Fruit fly (Drosophila melanogaster) whole organism, embryonic: Measurements from ENCODE around the gene CG43230.
A peak's percentile ranks its signal among the peaks of the same experiment; 100 is the strongest.

Experiments
- Atf3 ChIP-seq: fragments of 200-800 bp; sonication (Bioruptor generic); optimal IDR thresholded peaks from 3 replicates; lab custom pipeline; 2016; ENCODE audit warnings: missing biosample characterization, missing genetic modification characterization
- Atf6 ChIP-seq: fragments of 200-800 bp; sonication (Bioruptor generic); IDR thresholded peaks from 2 replicates; pipeline ENCODE4 v1.3.6; 2022; ENCODE audit warnings: missing biosample characterization, missing genetic modification characterization
- Awh ChIP-seq: fragments of 200-800 bp; sonication (Bioruptor generic); IDR thresholded peaks from 2 replicates; pipeline ENCODE4, ENCODE4 v1.3.6; 2022; ENCODE audit warnings: missing biosample characterization, missing genetic modification characterization
- Blimp-1 ChIP-seq: fragments of 200-800 bp; sonication (Bioruptor generic); optimal IDR thresholded peaks from 3 replicates; lab custom pipeline; 2018; ENCODE audit warnings: missing biosample characterization, missing genetic modification characterization, mild to moderate bottlenecking, moderate library complexity, missing genetic modification reagents
- CG10209 ChIP-seq: fragments of 200-800 bp; sonication (Bioruptor generic); optimal IDR thresholded peaks from 3 replicates; lab custom pipeline; 2017; ENCODE audit warnings: missing biosample characterization, mild to moderate bottlenecking, missing genetic modification characterization, missing genetic modification reagents
- CG10366 ChIP-seq: fragments of 200-800 bp; sonication (Bioruptor generic); IDR thresholded peaks from 2 replicates; pipeline ENCODE4 v1.3.6; 2022; ENCODE audit warnings: missing biosample characterization, missing genetic modification characterization
- CG10654 ChIP-seq: fragments of 200-800 bp; sonication (Bioruptor generic); optimal IDR thresholded peaks from 2 replicates; lab custom pipeline; 2016; ENCODE audit warnings: missing biosample characterization, missing genetic modification characterization
- CG11093 ChIP-seq: fragments of 200-800 bp; sonication (Bioruptor generic); IDR thresholded peaks from 3 replicates; pipeline ENCODE4 v1.3.6; 2022; ENCODE audit warnings: missing biosample characterization, missing genetic modification characterization
- CG11560 ChIP-seq: fragments of 200-800 bp; sonication (Bioruptor generic); IDR thresholded peaks from 3 replicates; pipeline ENCODE4 v1.3.6; 2022; ENCODE audit warnings: missing biosample characterization, missing genetic modification characterization
- CG11695 ChIP-seq: fragments of 200-800 bp; sonication (Bioruptor generic); IDR thresholded peaks from 3 replicates; pipeline ENCODE4 v1.3.6; 2022; ENCODE audit warnings: missing biosample characterization, missing genetic modification characterization
- CG11723 ChIP-seq: fragments of 200-800 bp; sonication (Bioruptor generic); optimal IDR thresholded peaks from 2 replicates; lab custom pipeline; 2017; ENCODE audit warnings: missing biosample characterization, mild to moderate bottlenecking, missing genetic modification characterization
- CG1233 ChIP-seq: fragments of 200-800 bp; sonication (Bioruptor generic); optimal IDR thresholded peaks from 4 replicates; lab custom pipeline; 2018; ENCODE audit warnings: missing biosample characterization, mild to moderate bottlenecking, missing genetic modification characterization
- CG12391 ChIP-seq: fragments of 200-800 bp; sonication (Bioruptor generic); optimal IDR thresholded peaks from 3 replicates; lab custom pipeline; 2018; ENCODE audit warnings: missing biosample characterization, mild to moderate bottlenecking, missing genetic modification characterization, moderate library complexity
- CG13287 ChIP-seq: fragments of 200-800 bp; sonication (Bioruptor generic); IDR thresholded peaks from 2 replicates; pipeline ENCODE4 v1.3.6; 2022; ENCODE audit warnings: missing biosample characterization, missing genetic modification characterization; ENCODE audit not compliant: partially characterized antibody
- CG13296 ChIP-seq: fragments of 200-800 bp; sonication (Bioruptor generic); optimal IDR thresholded peaks from 3 replicates; lab custom pipeline; 2018; ENCODE audit warnings: missing biosample characterization, mild to moderate bottlenecking, missing genetic modification characterization
- CG16815 ChIP-seq: fragments of 200-800 bp; sonication (Bioruptor generic); optimal IDR thresholded peaks from 3 replicates; lab custom pipeline; 2017; ENCODE audit warnings: missing biosample characterization, mild to moderate bottlenecking, missing genetic modification characterization
- CG2678 ChIP-seq: fragments of 200-800 bp; sonication (Bioruptor generic); optimal IDR thresholded peaks from 3 replicates; lab custom pipeline; 2019; ENCODE audit warnings: missing biosample characterization, mild to moderate bottlenecking, missing genetic modification characterization, moderate library complexity
- CG31224 ChIP-seq: fragments of 200-800 bp; sonication (Bioruptor generic); IDR thresholded peaks from 2 replicates; pipeline ENCODE4 v1.3.6; 2022; ENCODE audit warnings: missing biosample characterization, missing genetic modification characterization
- CG31441 ChIP-seq: fragments of 200-800 bp; sonication (Bioruptor generic); IDR thresholded peaks from 2 replicates; pipeline ENCODE4 v1.3.6; 2022; ENCODE audit warnings: missing biosample characterization, missing genetic modification characterization
- CG32767 ChIP-seq: fragments of 200-800 bp; sonication (Bioruptor generic); IDR thresholded peaks from 2 replicates; pipeline ENCODE4 v1.3.6; 2022; ENCODE audit warnings: missing biosample characterization, missing genetic modification characterization
- CG3281 ChIP-seq: fragments of 200-800 bp; sonication (Bioruptor generic); optimal IDR thresholded peaks from 3 replicates; lab custom pipeline; 2017; ENCODE audit warnings: missing biosample characterization, mild to moderate bottlenecking, missing genetic modification characterization
- CG6689 ChIP-seq: fragments of 200-800 bp; sonication (Bioruptor generic); IDR thresholded peaks from 2 replicates; pipeline ENCODE4 v1.3.6; 2022; ENCODE audit warnings: missing biosample characterization, missing genetic modification characterization
- CG7271 ChIP-seq: fragments of 200-800 bp; sonication (Bioruptor generic); optimal IDR thresholded peaks from 2 replicates; lab custom pipeline; 2018; ENCODE audit warnings: missing biosample characterization, mild to moderate bottlenecking, missing genetic modification characterization, moderate library complexity
- CG7839 ChIP-seq: fragments of 200-800 bp; sonication (Bioruptor generic); optimal IDR thresholded peaks from 3 replicates; lab custom pipeline; 2018; ENCODE audit warnings: missing biosample characterization, mild to moderate bottlenecking, missing genetic modification characterization, moderate library complexity
- CG8944 ChIP-seq: fragments of 200-800 bp; sonication (Bioruptor generic); optimal IDR thresholded peaks from 3 replicates; lab custom pipeline; 2016; ENCODE audit warnings: missing biosample characterization, missing genetic modification characterization
- CG9215 ChIP-seq: fragments of 200-800 bp; sonication (Bioruptor generic); IDR thresholded peaks from 2 replicates; pipeline ENCODE4 v1.3.6; 2022; ENCODE audit warnings: missing biosample characterization, missing genetic modification characterization
- CG9727 ChIP-seq: fragments of 200-800 bp; sonication (Bioruptor generic); optimal IDR thresholded peaks from 3 replicates; lab custom pipeline; 2017; ENCODE audit warnings: missing biosample characterization, mild to moderate bottlenecking, missing genetic modification characterization
- CG9932 ChIP-seq: fragments of 200-800 bp; sonication (Bioruptor generic); IDR thresholded peaks from 2 replicates; pipeline ENCODE4 v1.3.6; 2022; ENCODE audit warnings: missing biosample characterization, missing genetic modification characterization
- D19B ChIP-seq: fragments of 200-800 bp; sonication (Bioruptor generic); optimal IDR thresholded peaks from 2 replicates; lab custom pipeline; 2017; ENCODE audit warnings: missing biosample characterization, mild to moderate bottlenecking, missing genetic modification characterization
- Dbx ChIP-seq: fragments of 200-800 bp; sonication (Bioruptor generic); IDR thresholded peaks from 3 replicates; pipeline ENCODE4 v1.3.6; 2022; ENCODE audit warnings: missing biosample characterization, missing genetic modification characterization
- HHEX ChIP-seq: fragments of 200-800 bp; sonication (Bioruptor generic); optimal IDR thresholded peaks from 3 replicates; lab custom pipeline; 2017; ENCODE audit warnings: missing biosample characterization, mild to moderate bottlenecking, missing genetic modification characterization, missing genetic modification reagents
- HLH3B ChIP-seq: fragments of 200-800 bp; sonication (Bioruptor generic); IDR thresholded peaks from 2 replicates; pipeline ENCODE4 v1.3.6; 2022; ENCODE audit warnings: missing biosample characterization, missing genetic modification characterization
- Hsf ChIP-seq: fragments of 200-800 bp; sonication (Bioruptor generic); optimal IDR thresholded peaks from 3 replicates; lab custom pipeline; 2016; ENCODE audit warnings: missing biosample characterization, missing genetic modification characterization
- Opbp ChIP-seq: fragments of 200-800 bp; sonication (Bioruptor generic); IDR thresholded peaks from 3 replicates; pipeline ENCODE4 v1.3.6; 2022; ENCODE audit warnings: missing biosample characterization, missing genetic modification characterization; ENCODE audit not compliant: partially characterized antibody
- Pdp1 ChIP-seq, 2 experiments: fragments of 200-800 bp; sonication (Bioruptor generic); optimal IDR thresholded peaks; 3 replicates each; lab custom pipeline; 2016; ENCODE audit warnings: missing biosample characterization in 2 of 2, missing genetic modification characterization in 2 of 2, mild to moderate bottlenecking in 1 of 2, moderate library complexity in 1 of 2
- bcd ChIP-seq: fragments of 200-800 bp; sonication (Bioruptor generic); optimal IDR thresholded peaks from 2 replicates; lab custom pipeline; 2017; ENCODE audit warnings: missing biosample characterization, mild to moderate bottlenecking, missing genetic modification characterization
- chn ChIP-seq: fragments of 200-800 bp; sonication (Bioruptor generic); optimal IDR thresholded peaks from 2 replicates; lab custom pipeline; 2016; ENCODE audit warnings: missing biosample characterization, missing genetic modification characterization
- cwo ChIP-seq: fragments of 200-800 bp; sonication (Bioruptor generic); optimal IDR thresholded peaks from 3 replicates; lab custom pipeline; 2017; ENCODE audit warnings: missing biosample characterization, missing genetic modification characterization, mild to moderate bottlenecking, moderate library complexity, missing genetic modification reagents
- disco-r ChIP-seq: fragments of 200-800 bp; sonication (Bioruptor generic); optimal IDR thresholded peaks from 2 replicates; lab custom pipeline; 2016; ENCODE audit warnings: missing biosample characterization, missing genetic modification characterization
- dmrt11E ChIP-seq: fragments of 200-800 bp; sonication (Bioruptor generic); optimal IDR thresholded peaks from 3 replicates; lab custom pipeline; 2018; ENCODE audit warnings: missing biosample characterization, mild to moderate bottlenecking, missing genetic modification characterization, moderate library complexity
- dpn ChIP-seq, 2 experiments: fragments of 200-800 bp; sonication (Bioruptor generic); optimal IDR thresholded peaks; 3 replicates each; lab custom pipeline; 2016; ENCODE audit warnings: missing biosample characterization in 2 of 2, missing genetic modification characterization in 2 of 2
- emc ChIP-seq: fragments of 200-800 bp; sonication (Bioruptor generic); optimal IDR thresholded peaks from 2 replicates; lab custom pipeline; 2016; ENCODE audit warnings: missing biosample characterization, missing genetic modification characterization
- lbe ChIP-seq: fragments of 200-800 bp; sonication (Bioruptor generic); optimal IDR thresholded peaks from 2 replicates; lab custom pipeline; 2016; ENCODE audit warnings: missing biosample characterization, mild to moderate bottlenecking, missing genetic modification characterization
- sens-2 ChIP-seq: fragments of 200-800 bp; sonication (Bioruptor generic); IDR thresholded peaks from 2 replicates; pipeline ENCODE4 v1.3.6; 2022; ENCODE audit warnings: missing biosample characterization, missing genetic modification characterization
- seq ChIP-seq: fragments of 200-800 bp; sonication (Bioruptor generic); IDR thresholded peaks from 2 replicates; pipeline ENCODE4 v1.3.6; 2022; ENCODE audit warnings: missing biosample characterization, missing genetic modification characterization
- sima ChIP-seq: fragments of 200-800 bp; sonication (Bioruptor generic); optimal IDR thresholded peaks from 2 replicates; lab custom pipeline; 2016; ENCODE audit warnings: missing biosample characterization, missing genetic modification characterization
- sisA ChIP-seq: fragments of 200-800 bp; sonication (Bioruptor generic); IDR thresholded peaks from 2 replicates; pipeline ENCODE4 v1.3.6; 2022; ENCODE audit warnings: missing biosample characterization, missing genetic modification characterization
- tio ChIP-seq: fragments of 200-800 bp; sonication (Bioruptor generic); optimal IDR thresholded peaks from 2 replicates; lab custom pipeline; 2017; ENCODE audit warnings: missing biosample characterization, missing genetic modification characterization, inconsistent platforms
- toy ChIP-seq: fragments of 200-800 bp; sonication (Bioruptor generic); IDR thresholded peaks from 2 replicates; pipeline ENCODE4 v1.3.6; 2022; ENCODE audit warnings: missing biosample characterization, missing genetic modification characterization
- trem ChIP-seq: fragments of 200-800 bp; optimal IDR thresholded peaks from 3 replicates; lab custom pipeline; 2019; ENCODE audit warnings: missing biosample characterization, mild to moderate bottlenecking, missing genetic modification characterization, moderate library complexity
- vvl ChIP-seq: fragments of 200-800 bp; sonication (Bioruptor generic); IDR thresholded peaks from 2 replicates; pipeline ENCODE4 v1.3.6; 2022; ENCODE audit warnings: missing biosample characterization, missing genetic modification characterization

Gene CG43230

DNA sequence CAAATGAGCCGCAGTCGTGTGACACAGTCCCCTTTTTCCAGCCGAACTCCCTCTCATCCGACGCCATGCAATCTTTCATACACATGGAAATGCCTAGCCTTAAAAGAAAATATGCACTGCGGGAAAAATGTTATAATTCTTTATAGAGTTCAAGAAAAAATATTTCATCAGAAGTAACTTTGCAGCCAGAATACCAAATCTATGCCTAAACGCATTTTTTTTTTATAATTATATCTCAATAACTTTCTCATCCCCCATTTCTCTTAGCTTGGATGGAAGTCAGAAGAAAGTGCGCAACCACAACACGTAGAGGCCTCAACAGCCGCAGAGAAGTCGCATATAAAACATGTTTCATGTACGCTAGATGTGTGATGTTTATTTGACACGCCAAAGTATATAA, 36.0 kb upstream of the CG43230 start (continued):
- TF ChIP-seq Atf3 (GFP tag; lab: Kevin White, UChicago), result no peak
- TF ChIP-seq lbe (GFP tag; lab: Kevin White, UChicago), result no peak
- peak; percentile 14 for TF ChIP-seq bcd
- 0 out of 2 replicates have a peak, but pooled peaks have one; percentile 31 for TF ChIP-seq CG31224 (GFP tag; lab: Robert Waterston, UW)
- peak; percentile 6; the same call in 1 of the 2 replicates for TF ChIP-seq CG6689 (GFP tag; lab: Robert Waterston, UW)
- peak; percentile 50; the same call in 1 of the 2 replicates for TF ChIP-seq sisA
- TF ChIP-seq Dbx (GFP tag; lab: Robert Waterston, UW), result 0 out of 3 replicates have a peak, but pooled peaks have one; percentile 19
- TF ChIP-seq CG9215 (GFP tag; lab: Robert Waterston, UW), result 0 out of 2 replicates have a peak, but pooled peaks have one; percentile 25
- TF ChIP-seq CG9727 (GFP tag; lab: Kevin White, UChicago), result no peak
- TF ChIP-seq CG11695 (GFP tag; lab: Robert Waterston, UW), result peak; percentile 56; the same call in 1 of the 3 replicates
- no peak for TF ChIP-seq CG11093 (GFP tag; lab: Robert Waterston, UW)
- TF ChIP-seq CG31441 (GFP tag; lab: Robert Waterston, UW), result peak; percentile 14; the same call in 1 of the 2 replicates
- no peak for TF ChIP-seq CG13287 (GFP tag; lab: Robert Waterston, UW)
- TF ChIP-seq CG7271, result no peak
- TF ChIP-seq Atf6 (GFP tag; lab: Robert Waterston, UW), result 0 out of 2 replicates have a peak, but pooled peaks have one; percentile 58
- TF ChIP-seq CG10654 (GFP tag; lab: Kevin White, UChicago), result no peak
- TF ChIP-seq dmrt11E (tag; lab: Kevin White, UChicago), result no peak
- TF ChIP-seq CG2678 (tag; lab: Kevin White, UChicago), result peak; percentile 66
- peak; percentile 45 for TF ChIP-seq CG9932
- no peak for TF ChIP-seq CG11723 (GFP tag; lab: Kevin White, UChicago)
- TF ChIP-seq sens-2, result no peak
- TF ChIP-seq emc, result no peak
- TF ChIP-seq CG1233, result no peak
- 0 out of 2 replicates have a peak, but pooled peaks have one; percentile 41 for TF ChIP-seq vvl (GFP tag; lab: Robert Waterston, UW)
- peak; percentile 34 for TF ChIP-seq cwo (GFP tag; lab: Kevin White, UChicago)
- peak; percentile 35; the same call in 1 of the 2 replicates for TF ChIP-seq HLH3B (GFP tag; lab: Robert Waterston, UW)
- TF ChIP-seq D19B (GFP tag; lab: Kevin White, UChicago), result no peak
- TF ChIP-seq CG32767, result no peak
- TF ChIP-seq tio (GFP tag; lab: Kevin White, UChicago), result no peak
- TF ChIP-seq CG10366 (GFP tag; lab: Robert Waterston, UW), result peak; percentile 17; the same call in 1 of the 2 replicates
- TF ChIP-seq Awh (GFP tag; lab: Robert Waterston, UW), result no peak
- no peak for TF ChIP-seq trem
- no peak for TF ChIP-seq toy
- peak; percentile 16 for TF ChIP-seq CG13296
- TF ChIP-seq HHEX (GFP tag; lab: Kevin White, UChicago), result peak; percentile 29
- peak; percentile 39 for TF ChIP-seq CG7839 (tag; lab: Kevin White, UChicago)
- TF ChIP-seq dpn (GFP tag; optimal IDR thresholded peaks at IDR 0.05; lab: Kevin White, UChicago), result no peak
- no peak for TF ChIP-seq chn
- TF ChIP-seq CG16815 (GFP tag; lab: Kevin White, UChicago), result no peak
- TF ChIP-seq Hsf (GFP tag; lab: Kevin White, UChicago), result no peak
- TF ChIP-seq CG8944, result no peak
- no peak for TF ChIP-seq CG12391 (tag; lab: Kevin White, UChicago)
- no peak for TF ChIP-seq CG11560 (tag; lab: Robert Waterston, UW)
- peak; percentile 23 for TF ChIP-seq CG3281 (GFP tag; lab: Kevin White, UChicago)
- no peak for TF ChIP-seq seq (GFP tag; lab: Robert Waterston, UW)
- TF ChIP-seq sima (GFP tag; lab: Kevin White, UChicago), result no peak
- TF ChIP-seq Blimp-1 (GFP tag; lab: Kevin White, UChicago), result peak; percentile 12
- no peak for TF ChIP-seq Opbp (GFP tag; lab: Robert Waterston, UW)
- TF ChIP-seq Pdp1 (GFP tag; optimal IDR thresholded peaks at IDR 0.05; lab: Kevin White, UChicago), result no peak
- TF ChIP-seq disco-r (GFP tag; lab: Kevin White, UChicago), result no peak
- no peak for TF ChIP-seq CG10209 (GFP tag; lab: Kevin White, UChicago)
